Fruit fly (Drosophila melanogaster) whole organism, embryonic: ENCODE results near the gene Tomosyn.
A peak's percentile ranks its signal among the peaks of the same experiment; 100 is the strongest.

Source experiments
- CG12659 ChIP-seq: fragments of 200-800 bp; sonication (Bioruptor generic); optimal IDR thresholded peaks from 3 replicates; lab custom pipeline; 2017; ENCODE audit warnings: mild to moderate bottlenecking, missing biosample characterization, missing genetic modification reagents, missing genetic modification characterization
- CG15479 ChIP-seq: fragments of 200-800 bp; sonication (Bioruptor generic); optimal IDR thresholded peaks from 3 replicates; lab custom pipeline; 2019; ENCODE audit warnings: missing biosample characterization, mild to moderate bottlenecking, missing genetic modification characterization, moderate library complexity
- CG1602 ChIP-seq: fragments of 200-800 bp; sonication (Bioruptor generic); optimal IDR thresholded peaks from 3 replicates; lab custom pipeline; 2016; ENCODE audit warnings: missing biosample characterization, missing genetic modification characterization
- CG16813 ChIP-seq: fragments of 200-800 bp; sonication (Bioruptor generic); IDR thresholded peaks from 3 replicates; pipeline ENCODE4 v1.3.6; 2022; ENCODE audit warnings: missing biosample characterization, missing genetic modification characterization; ENCODE audit not compliant: partially characterized antibody
- CG16863 ChIP-seq: fragments of 200-800 bp; sonication (Bioruptor generic); optimal IDR thresholded peaks from 3 replicates; lab custom pipeline; 2016; ENCODE audit warnings: missing biosample characterization, missing genetic modification characterization
- CG17385 ChIP-seq: fragments of 200-800 bp; sonication (Bioruptor generic); optimal IDR thresholded peaks from 3 replicates; lab custom pipeline; 2018; ENCODE audit warnings: missing biosample characterization, mild to moderate bottlenecking, missing genetic modification characterization
- CG17829 ChIP-seq: fragments of 200-800 bp; optimal IDR thresholded peaks from 2 replicates; lab custom pipeline; 2019; ENCODE audit warnings: missing biosample characterization, mild to moderate bottlenecking, missing genetic modification characterization, moderate library complexity
- CG18476 ChIP-seq: fragments of 200-800 bp; sonication (Bioruptor generic); optimal IDR thresholded peaks from 2 replicates; lab custom pipeline; 2016; ENCODE audit warnings: missing biosample characterization, mild to moderate bottlenecking, missing genetic modification characterization
- CG2116 ChIP-seq: fragments of 200-800 bp; sonication (Bioruptor generic); optimal IDR thresholded peaks from 3 replicates; lab custom pipeline; 2018; ENCODE audit warnings: missing biosample characterization, mild to moderate bottlenecking, missing genetic modification characterization
- CG2678 ChIP-seq: fragments of 200-800 bp; sonication (Bioruptor generic); optimal IDR thresholded peaks from 3 replicates; lab custom pipeline; 2019; ENCODE audit warnings: missing biosample characterization, mild to moderate bottlenecking, missing genetic modification characterization, moderate library complexity
- CG3838 ChIP-seq: fragments of 200-800 bp; sonication (Bioruptor generic); optimal IDR thresholded peaks from 3 replicates; lab custom pipeline; 2016; ENCODE audit warnings: missing biosample characterization, missing genetic modification characterization
- CG4328 ChIP-seq: fragments of 200-800 bp; sonication (Bioruptor generic); optimal IDR thresholded peaks from 3 replicates; lab custom pipeline; 2017; ENCODE audit warnings: missing biosample characterization, missing genetic modification reagents, missing genetic modification characterization
- CG4360 ChIP-seq: fragments of 200-800 bp; sonication (Bioruptor generic); IDR thresholded peaks from 2 replicates; pipeline ENCODE4 v1.3.6; 2022; ENCODE audit warnings: missing biosample characterization, missing genetic modification characterization
- CG7556 ChIP-seq: fragments of 200-800 bp; sonication (Bioruptor generic); optimal IDR thresholded peaks from 2 replicates; lab custom pipeline; 2017; ENCODE audit warnings: missing biosample characterization, mild to moderate bottlenecking, missing genetic modification characterization
- CG8089 ChIP-seq: fragments of 200-800 bp; sonication (Bioruptor generic); optimal IDR thresholded peaks from 3 replicates; lab custom pipeline; 2016; ENCODE audit warnings: missing biosample characterization, missing genetic modification characterization
- CG9876 ChIP-seq: fragments of 200-800 bp; sonication (Bioruptor generic); optimal IDR thresholded peaks from 2 replicates; lab custom pipeline; 2016; ENCODE audit warnings: missing biosample characterization, missing genetic modification characterization
- CG9932 ChIP-seq: fragments of 200-800 bp; sonication (Bioruptor generic); IDR thresholded peaks from 2 replicates; pipeline ENCODE4 v1.3.6; 2022; ENCODE audit warnings: missing biosample characterization, missing genetic modification characterization
- Dek ChIP-seq: fragments of 200-800 bp; sonication (Bioruptor generic); optimal IDR thresholded peaks from 3 replicates; lab custom pipeline; 2019; ENCODE audit warnings: missing biosample characterization, mild to moderate bottlenecking, missing genetic modification characterization, moderate library complexity
- Elba2 ChIP-seq: fragments of 200-800 bp; sonication (Bioruptor generic); optimal IDR thresholded peaks from 3 replicates; lab custom pipeline; 2016; ENCODE audit warnings: missing biosample characterization, missing genetic modification characterization
- Med ChIP-seq: fragments of 200-800 bp; sonication (Bioruptor generic); peaks from one replicate; lab custom pipeline; 2016; ENCODE audit warnings: missing biosample characterization, missing genetic modification characterization, mild to moderate bottlenecking, inconsistent platforms, moderate library complexity
- Meics ChIP-seq: fragments of 200-800 bp; sonication (Bioruptor generic); optimal IDR thresholded peaks from 2 replicates; lab custom pipeline; 2017; ENCODE audit warnings: missing biosample characterization, mild to moderate bottlenecking, missing genetic modification characterization
- Nf-YB ChIP-seq: fragments of 200-800 bp; sonication (Bioruptor generic); optimal IDR thresholded peaks from 3 replicates; lab custom pipeline; 2019; ENCODE audit warnings: missing biosample characterization, mild to moderate bottlenecking, missing genetic modification characterization, moderate library complexity
- NfI ChIP-seq: fragments of 200-800 bp; sonication (Bioruptor generic); optimal IDR thresholded peaks from 3 replicates; lab custom pipeline; 2018; ENCODE audit warnings: missing biosample characterization, mild to moderate bottlenecking, missing genetic modification characterization, moderate library complexity
- Rfx ChIP-seq: fragments of 200-800 bp; sonication (Bioruptor generic); IDR thresholded peaks from 2 replicates; pipeline ENCODE4 v1.3.6; 2022; ENCODE audit warnings: missing biosample characterization, missing genetic modification characterization
- Trl ChIP-seq, 3 experiments: fragments of >200 bp in 2 of 3; fragments of 200-800 bp in 1 of 3; sonication (Bioruptor generic) in 1 of 3; optimal IDR thresholded peaks; 2 replicates in 1 of 3; 3 replicates in 2 of 3; lab custom pipeline; 2016 to 2017; ENCODE audit warnings: missing biosample characterization in 1 of 3, missing genetic modification characterization in 1 of 3
- al ChIP-seq: fragments of 200-800 bp; sonication (Bioruptor generic); IDR thresholded peaks from 2 replicates; pipeline ENCODE4 v1.3.6; 2022; ENCODE audit warnings: missing biosample characterization, missing genetic modification characterization
- cg ChIP-seq: fragments of 200-800 bp; sonication (Bioruptor generic); optimal IDR thresholded peaks from 3 replicates; lab custom pipeline; 2019; ENCODE audit warnings: missing biosample characterization, mild to moderate bottlenecking, missing genetic modification characterization, moderate library complexity
- chinmo ChIP-seq: fragments of 200-800 bp; sonication (Bioruptor generic); IDR thresholded peaks from 4 replicates; pipeline ENCODE4 v1.3.6; 2022; ENCODE audit warnings: missing biosample characterization, missing genetic modification characterization; ENCODE audit not compliant: partially characterized antibody
- crol ChIP-seq: fragments of 200-800 bp; sonication (Bioruptor generic); IDR thresholded peaks from 2 replicates; pipeline ENCODE4 v1.3.6; 2022; ENCODE audit warnings: missing biosample characterization, missing genetic modification characterization
- gt ChIP-seq: fragments of 200-800 bp; sonication (Bioruptor generic); IDR thresholded peaks from 2 replicates; pipeline ENCODE4 v1.3.6; 2022; ENCODE audit warnings: missing biosample characterization, missing genetic modification characterization
- ham ChIP-seq: fragments of 200-800 bp; sonication (Bioruptor generic); IDR thresholded peaks from 2 replicates; pipeline ENCODE4 v1.3.6; 2022; ENCODE audit warnings: missing biosample characterization, missing genetic modification characterization
- hth ChIP-seq: fragments of >200 bp; optimal IDR thresholded peaks from 2 replicates; lab custom pipeline; 2017; ENCODE audit warnings: inconsistent platforms
- insv ChIP-seq, 2 experiments: fragments of 200-800 bp; sonication (Bioruptor generic); optimal IDR thresholded peaks; 3 replicates each; lab custom pipeline; 2016 to 2018; ENCODE audit warnings: missing biosample characterization in 2 of 2, missing genetic modification characterization in 2 of 2
- knrl ChIP-seq: fragments of 200-800 bp; sonication (Bioruptor generic); IDR thresholded peaks from 3 replicates; pipeline ENCODE4 v1.3.6; 2022; ENCODE audit warnings: missing biosample characterization, missing genetic modification characterization; ENCODE audit not compliant: partially characterized antibody
- lbe ChIP-seq: fragments of 200-800 bp; sonication (Bioruptor generic); optimal IDR thresholded peaks from 2 replicates; lab custom pipeline; 2016; ENCODE audit warnings: missing biosample characterization, mild to moderate bottlenecking, missing genetic modification characterization
- mam ChIP-seq: fragments of 200-800 bp; sonication (Bioruptor generic); optimal IDR thresholded peaks from 3 replicates; lab custom pipeline; 2016; ENCODE audit warnings: missing biosample characterization, missing genetic modification characterization
- oc ChIP-seq: fragments of 200-800 bp; sonication (Bioruptor generic); optimal IDR thresholded peaks from 2 replicates; lab custom pipeline; 2018; ENCODE audit warnings: missing biosample characterization, mild to moderate bottlenecking, missing genetic modification characterization, moderate library complexity
- pho ChIP-seq: fragments of 200-800 bp; sonication (Bioruptor generic); optimal IDR thresholded peaks from 2 replicates; lab custom pipeline; 2016; ENCODE audit warnings: missing biosample characterization, missing genetic modification characterization
- ranshi ChIP-seq: fragments of 200-800 bp; sonication (Bioruptor generic); IDR thresholded peaks from 2 replicates; pipeline ENCODE4 v1.3.6; 2022; ENCODE audit warnings: missing biosample characterization, missing genetic modification characterization
- sd ChIP-seq: fragments of 200-800 bp; sonication (Bioruptor generic); optimal IDR thresholded peaks from 3 replicates; lab custom pipeline; 2018; ENCODE audit warnings: missing biosample characterization, mild to moderate bottlenecking, missing genetic modification characterization, moderate library complexity
- slou ChIP-seq: fragments of 200-800 bp; sonication (Bioruptor generic); optimal IDR thresholded peaks from 3 replicates; lab custom pipeline; 2016; ENCODE audit warnings: missing biosample characterization, missing genetic modification characterization
- sqz ChIP-seq: fragments of 200-800 bp; sonication (Bioruptor generic); optimal IDR thresholded peaks from 3 replicates; lab custom pipeline; 2018; ENCODE audit warnings: missing biosample characterization, mild to moderate bottlenecking, missing genetic modification characterization
- sug ChIP-seq: fragments of 200-800 bp; optimal IDR thresholded peaks from 2 replicates; lab custom pipeline; 2019; ENCODE audit warnings: missing biosample characterization, mild to moderate bottlenecking, missing genetic modification characterization, moderate library complexity
- tna ChIP-seq: fragments of 200-800 bp; sonication (Bioruptor generic); IDR thresholded peaks from 2 replicates; pipeline ENCODE4 v1.3.6; 2022; ENCODE audit warnings: missing biosample characterization, missing genetic modification characterization; ENCODE audit not compliant: partially characterized antibody
- tup ChIP-seq: fragments of 200-800 bp; sonication (Bioruptor generic); optimal IDR thresholded peaks from 2 replicates; lab custom pipeline; 2016; ENCODE audit warnings: missing biosample characterization, mild to moderate bottlenecking, missing genetic modification characterization, moderate library complexity

Tomosyn gene

dm6 chrX:12596353-12597107 lies 34.9 kb upstream of the Tomosyn start (continued):
- no peak for TF ChIP-seq CG9876 (GFP tag; lab: Kevin White, UChicago)
- TF ChIP-seq ranshi (GFP tag; lab: Robert Waterston, UW): no peak
- no peak for TF ChIP-seq CG8089
- TF ChIP-seq lbe (GFP tag; lab: Kevin White, UChicago): peak; percentile 60
- TF ChIP-seq CG17385 (GFP tag; lab: Kevin White, UChicago): peak; percentile 90
- peak; percentile 65 for TF ChIP-seq crol (GFP tag; lab: Robert Waterston, UW)
- TF ChIP-seq sqz (GFP tag; lab: Kevin White, UChicago): peak; percentile 76
- TF ChIP-seq CG3838 (GFP tag; lab: Kevin White, UChicago): no peak
- TF ChIP-seq knrl (GFP tag; lab: Robert Waterston, UW): no peak
- TF ChIP-seq Meics (GFP tag; lab: Kevin White, UChicago): no peak
- TF ChIP-seq oc (tag; lab: Kevin White, UChicago): no peak
- TF ChIP-seq tna (GFP tag; lab: Robert Waterston, UW): no peak

- peak; percentile 85 for TF ChIP-seq cg (GFP tag; lab: Kevin White, UChicago)
- TF ChIP-seq sd (tag; lab: Kevin White, UChicago): no peak
- TF ChIP-seq tup: no peak
- no peak for TF ChIP-seq CG4328 (GFP tag; lab: Kevin White, UChicago)
- TF ChIP-seq Nf-YB (GFP tag; lab: Kevin White, UChicago): peak; percentile 82
- TF ChIP-seq mam (GFP tag; lab: Kevin White, UChicago): peak; percentile 12
- peak; percentile 18 for TF ChIP-seq sug (tag; lab: Kevin White, UChicago)
- peak; percentile 24; the same call in 1 of the 2 replicates for TF ChIP-seq CG9932 (GFP tag; lab: Robert Waterston, UW)
- no peak for TF ChIP-seq al
- no peak for TF ChIP-seq Dek (tag; lab: Kevin White, UChicago)
- peak in 1 of 2 experiments; percentile 4 for TF ChIP-seq Trl (optimal IDR thresholded peaks at IDR 0.05; lab: Kevin White, UChicago)
- no peak for TF ChIP-seq Trl (GFP tag; optimal IDR thresholded peaks at IDR 0.05; lab: Kevin White, UChicago)
- no peak for TF ChIP-seq CG17829 (tag; lab: Kevin White, UChicago)
- TF ChIP-seq CG16813: no peak
- TF ChIP-seq NfI: no peak
- no peak for TF ChIP-seq CG2678 (tag; lab: Kevin White, UChicago)
- TF ChIP-seq CG18476 (GFP tag; lab: Kevin White, UChicago): no peak
- peak; percentile 75 for TF ChIP-seq Elba2 (GFP tag; lab: Kevin White, UChicago)
- 0 out of 4 replicates have a peak, but pooled peaks have one; percentile 49 for TF ChIP-seq chinmo (GFP tag; lab: Robert Waterston, UW)
- no peak for TF ChIP-seq CG2116 (GFP tag; lab: Kevin White, UChicago)
- TF ChIP-seq Rfx (GFP tag; lab: Robert Waterston, UW): no peak
- TF ChIP-seq slou (GFP tag; lab: Kevin White, UChicago): no peak
- TF ChIP-seq CG4360 (GFP tag; lab: Robert Waterston, UW): peak; percentile 96
- TF ChIP-seq CG15479 (GFP tag; lab: Kevin White, UChicago): peak; percentile 25
- peak; percentile 62 for TF ChIP-seq Med (GFP tag; lab: Kevin White, UChicago)
- peak; percentile 1 for TF ChIP-seq pho
- TF ChIP-seq knrl (GFP tag; lab: Robert Waterston, UW): no peak
- TF ChIP-seq CG16863 (GFP tag; lab: Kevin White, UChicago): no peak
- no peak for TF ChIP-seq CG7556 (GFP tag; lab: Kevin White, UChicago)
- no peak for TF ChIP-seq hth
- TF ChIP-seq gt (GFP tag; lab: Robert Waterston, UW): no peak
- TF ChIP-seq CG12659 (GFP tag; lab: Kevin White, UChicago): peak; percentile 19
- no peak for TF ChIP-seq CG1602 (GFP tag; lab: Kevin White, UChicago)
- TF ChIP-seq insv (GFP tag; optimal IDR thresholded peaks at IDR 0.05; lab: Kevin White, UChicago): peak; percentile 37 to 94
- no peak for TF ChIP-seq ham (GFP tag; lab: Robert Waterston, UW)
Measured at dm6 chrX:12600802-12601793, 30.3 kb upstream of the Tomosyn start.
